Fruit fly (Drosophila melanogaster) whole organism, embryonic: ENCODE measurements around the gene CG12301.
A peak's percentile ranks its signal among the peaks of the same experiment; 100 is the strongest.

Source experiments
- Dp ChIP-seq: fragments of 200-800 bp; sonication (Bioruptor generic); optimal IDR thresholded peaks from 2 replicates; lab custom pipeline; 2018; ENCODE audit warnings: missing biosample characterization, mild to moderate bottlenecking, missing genetic modification characterization, moderate library complexity
- Mrtf ChIP-seq: fragments of 200-800 bp; sonication (Bioruptor generic); IDR thresholded peaks from 3 replicates; pipeline ENCODE4 v1.3.6; 2022; ENCODE audit warnings: missing biosample characterization, missing genetic modification characterization
- Rfx ChIP-seq: fragments of 200-800 bp; sonication (Bioruptor generic); IDR thresholded peaks from 2 replicates; pipeline ENCODE4 v1.3.6; 2022; ENCODE audit warnings: missing biosample characterization, missing genetic modification characterization
- Usf ChIP-seq: fragments of 200-800 bp; sonication (Bioruptor generic); optimal IDR thresholded peaks from 2 replicates; lab custom pipeline; 2017; ENCODE audit warnings: missing genotype, missing biosample characterization, missing genetic modification characterization
- croc ChIP-seq: fragments of 200-800 bp; sonication (Bioruptor generic); conservative IDR thresholded peaks from 3 replicates; pipeline ENCODE4 v1.3.6; 2022; ENCODE audit warnings: missing biosample characterization, missing genetic modification characterization
- dimm ChIP-seq: fragments of 200-800 bp; sonication (Bioruptor generic); IDR thresholded peaks from 2 replicates; pipeline ENCODE4 v1.3.6; 2022; ENCODE audit warnings: missing biosample characterization, missing genetic modification characterization
- her ChIP-seq: fragments of 200-800 bp; sonication (Bioruptor generic); optimal IDR thresholded peaks from 2 replicates; lab custom pipeline; 2016; ENCODE audit warnings: missing biosample characterization, missing genetic modification characterization
- luna ChIP-seq: fragments of 200-800 bp; sonication (Bioruptor generic); optimal IDR thresholded peaks from 2 replicates; lab custom pipeline; 2016; ENCODE audit warnings: missing biosample characterization, missing genetic modification characterization
- vvl ChIP-seq: fragments of 200-800 bp; sonication (Bioruptor generic); IDR thresholded peaks from 2 replicates; pipeline ENCODE4 v1.3.6; 2022; ENCODE audit warnings: missing biosample characterization, missing genetic modification characterization

DNA sequence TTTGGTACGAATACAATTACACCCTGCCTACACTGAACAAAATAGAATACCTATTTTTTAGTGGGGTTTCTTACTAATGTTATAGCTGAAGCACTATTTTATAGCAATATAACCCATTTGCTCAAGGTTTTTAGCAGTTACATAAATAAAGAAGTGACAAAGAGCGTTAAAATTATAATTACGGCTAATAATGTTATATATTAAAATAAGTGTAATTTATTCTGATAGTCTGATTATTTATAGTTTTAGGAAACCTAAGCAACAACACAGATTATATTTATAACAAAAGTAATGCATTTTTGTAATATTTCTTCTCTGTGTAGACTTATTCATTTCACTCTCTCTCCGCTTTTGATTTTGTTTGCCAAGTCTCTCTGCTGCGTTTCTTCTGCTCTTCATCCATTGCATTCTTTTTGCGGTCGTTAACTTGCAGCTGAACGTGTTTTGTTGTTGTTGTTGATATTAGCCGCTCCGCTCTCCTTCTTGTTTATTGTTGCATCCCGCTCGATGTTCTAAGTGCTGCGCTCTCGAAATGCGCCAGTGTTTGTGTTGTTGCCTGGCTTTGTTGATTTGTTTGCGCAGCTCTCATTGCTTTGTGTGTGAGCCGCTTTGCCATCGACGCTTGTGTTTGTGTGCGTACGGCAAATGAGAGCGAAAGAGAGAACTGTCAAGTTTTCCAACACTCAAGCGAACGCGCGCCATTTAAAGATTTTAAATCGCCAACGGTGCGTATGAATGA lies 45.2 kb downstream of the CG12301 start:
- TF ChIP-seq Mrtf (GFP tag; lab: Robert Waterston, UW) (peak; percentile 66; the same call in 1 of the 3 replicates), Dp (GFP tag; lab: Kevin White, UChicago) (peak; percentile 89), vvl (peak; percentile 84), Usf (GFP tag; lab: Kevin White, UChicago) (peak; percentile 74), dimm (GFP tag; lab: Robert Waterston, UW) (no peak), croc (GFP tag; lab: Robert Waterston, UW) (peak; percentile 84), her (GFP tag; lab: Kevin White, UChicago) (peak; percentile 50), luna (no peak), Rfx (GFP tag; lab: Robert Waterston, UW) (peak; percentile 81)
